Worm (Caenorhabditis elegans): Measurements from ENCODE around the gene gcy-12.

The gcy-12 gene

DNA sequence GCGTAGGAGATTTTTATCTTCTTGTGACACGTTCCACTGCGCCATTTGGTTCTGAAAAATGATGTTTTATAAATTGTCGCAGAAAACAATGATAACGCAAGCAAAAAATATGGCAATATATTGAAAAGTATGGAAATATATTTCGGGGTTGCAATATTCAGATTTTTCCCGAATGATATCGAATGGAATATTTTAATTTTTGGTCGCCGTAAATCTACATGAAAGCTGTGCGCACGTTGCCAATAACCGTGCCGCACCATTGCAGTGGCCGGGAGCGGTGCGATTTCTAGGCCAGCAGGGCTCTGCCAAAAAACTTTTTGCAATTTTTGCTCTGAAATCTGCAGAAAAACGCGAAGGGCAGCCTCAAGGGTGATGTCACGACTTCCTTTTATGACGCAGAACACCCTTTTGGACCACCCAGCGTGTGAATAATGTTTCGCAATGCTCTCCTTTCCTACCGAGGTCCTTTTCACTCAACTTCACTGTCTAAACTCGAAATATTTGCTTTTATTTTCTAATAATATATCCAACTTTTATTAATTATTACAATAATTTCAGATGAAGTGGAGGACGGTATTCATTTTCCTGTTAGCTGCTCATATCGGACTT lies 46.4 kb downstream of the gcy-12 start, which contains the start of the genes F09E5.11 and bmy-1 (continued):
- TF ChIP-seq C16A3.4 (tag; optimal IDR thresholded peaks at IDR 0.05) (peak; percentile 89), jun-1 (tag; optimal IDR thresholded peaks at IDR 0.05) (peak; percentile 69), nhr-84 (tag; optimal IDR thresholded peaks at IDR 0.05) (no peak), elt-2 (tag; optimal IDR thresholded peaks at IDR 0.05) (peak; percentile 79), nhr-20 (tag; optimal IDR thresholded peaks at IDR 0.05) (peak; percentile 86), ets-5 (GFP tag; IDR thresholded peaks at IDR 0.05) (no peak), efl-3 (GFP tag; optimal IDR thresholded peaks at IDR 0.05) (no peak), ceh-90 (tag; optimal IDR thresholded peaks at IDR 0.05) (peak; percentile 85), hlh-17 (GFP tag; optimal IDR thresholded peaks at IDR 0.05; ENCODE audit: borderline replicate concordance) (no peak), aha-1 (tag; optimal IDR thresholded peaks at IDR 0.05) (no peak), nhr-11 (tag; optimal IDR thresholded peaks at IDR 0.05) (peak; percentile 16), sptf-1 (tag; optimal IDR thresholded peaks at IDR 0.05) (no peak), egl-27 (tag; optimal IDR thresholded peaks at IDR 0.05) (no peak), rnt-1 (tag; optimal IDR thresholded peaks at IDR 0.05) (peak; percentile 99), lin-39 (tag; optimal IDR thresholded peaks at IDR 0.05) (peak; percentile 55), ztf-4 (tag; optimal IDR thresholded peaks at IDR 0.05) (no peak), dpl-1 (GFP tag; optimal IDR thresholded peaks at IDR 0.05) (peak; percentile 61 to 76 (median 74)), lir-3 (tag; optimal IDR thresholded peaks at IDR 0.05; ENCODE audit: poor library complexity) (peak; percentile 95), nhr-85 (tag) (peak; percentile 91), ceh-8 (GFP tag; optimal IDR thresholded peaks at IDR 0.05) (peak; percentile 67), efl-1 (optimal IDR thresholded peaks at IDR 0.05) (peak; percentile 81), efl-1 (GFP tag; optimal IDR thresholded peaks at IDR 0.05 in 1 of 2) (peak; percentile 73 to 98), zag-1 (tag; optimal IDR thresholded peaks at IDR 0.05) (no peak), mef-2 (tag; optimal IDR thresholded peaks at IDR 0.05) (no peak), unc-30 (tag; optimal IDR thresholded peaks at IDR 0.05) (no peak), isw-1 (GFP tag; IDR thresholded peaks at IDR 0.05) (peak; percentile 87), nhr-76 (tag; optimal IDR thresholded peaks at IDR 0.05) (no peak), nhr-28 (tag; optimal IDR thresholded peaks at IDR 0.05) (no peak), nhr-237 (tag; optimal IDR thresholded peaks at IDR 0.05) (no peak), fkh-10 (GFP tag; optimal IDR thresholded peaks at IDR 0.05) (peak; percentile 84), nhr-12 (tag; optimal IDR thresholded peaks at IDR 0.05) (no peak), Y116A8C.19 (tag; optimal IDR thresholded peaks at IDR 0.05; ENCODE audit: borderline replicate concordance) (peak; percentile 29), ceh-82 (tag; optimal IDR thresholded peaks at IDR 0.05) (peak; percentile 81 to 84 (median 82)), unc-86 (tag; optimal IDR thresholded peaks at IDR 0.05) (peak; percentile 85), blmp-1 (tag; optimal IDR thresholded peaks at IDR 0.05) (peak; percentile 1), fkh-8 (tag; optimal IDR thresholded peaks at IDR 0.05) (peak; percentile 92), C04F5.9 (tag; optimal IDR thresholded peaks at IDR 0.05) (peak; percentile 60), nhr-77 (tag; optimal IDR thresholded peaks at IDR 0.05) (peak; percentile 70), skn-1 (tag; optimal IDR thresholded peaks at IDR 0.05) (peak; percentile 84), fos-1 (tag; optimal IDR thresholded peaks at IDR 0.05) (peak; percentile 45), ama-1 (optimal IDR thresholded peaks at IDR 0.05) (no peak), F16B12.6 (tag; optimal IDR thresholded peaks at IDR 0.05) (peak; percentile 50), lin-13 (GFP tag; optimal IDR thresholded peaks at IDR 0.05) (peak; percentile 86), vab-15 (tag; optimal IDR thresholded peaks at IDR 0.05) (peak; percentile 18), snu-23 (GFP tag; optimal IDR thresholded peaks at IDR 0.05) (peak; percentile 84), egl-13 (tag; optimal IDR thresholded peaks at IDR 0.05) (peak; percentile 87), ztf-11 (tag; optimal IDR thresholded peaks at IDR 0.05) (peak in 1 of 2 experiments; percentile 92), lsy-2 (tag; optimal IDR thresholded peaks at IDR 0.05) (peak; percentile 80 to 81), mdl-1 (tag; optimal IDR thresholded peaks at IDR 0.05) (peak in 1 of 2 experiments; percentile 26), C34B4.2 (tag; optimal IDR thresholded peaks at IDR 0.05) (no peak), tbx-2 (tag; optimal IDR thresholded peaks at IDR 0.05) (peak; percentile 91), alr-1 (tag; optimal IDR thresholded peaks at IDR 0.05; ENCODE audit: borderline replicate concordance) (no peak), nhr-90 (tag; optimal IDR thresholded peaks at IDR 0.05; ENCODE audit: poor library complexity) (peak; percentile 82)

Data from whole organism, L1 larva.